Worm (Caenorhabditis elegans) whole organism, young adult: ENCODE results near the gene acdh-10.

Source experiments
- B0261.1 ChIP-seq: sonication (generic microtip); optimal IDR thresholded peaks from 2 replicates; lab custom pipeline; 2016; ENCODE audit warnings: mild to moderate bottlenecking, missing genetic modification characterization, moderate library complexity, missing compliant biosample characterization
- C17E4.6 ChIP-seq: fragments of 200-800 bp; sonication (Bioruptor generic); IDR thresholded peaks from 2 replicates; pipeline ENCODE4 v1.3.6; 2022; ENCODE audit warnings: missing genetic modification reagents, missing genetic modification characterization, missing compliant biosample characterization
- F55B11.4 ChIP-seq: sonication (generic microtip); optimal IDR thresholded peaks from 2 replicates; lab custom pipeline; 2016; ENCODE audit warnings: missing compliant biosample characterization, missing genetic modification characterization, borderline replicate concordance; ENCODE audit not compliant: insufficient read depth
- K12H6.12 ChIP-seq: fragments of 200-800 bp; sonication (Bioruptor generic); optimal IDR thresholded peaks from 2 replicates; lab custom pipeline; 2018; ENCODE audit warnings: mild to moderate bottlenecking, missing genetic modification characterization, missing compliant biosample characterization
- Y56A3A.18 ChIP-seq: fragments of 200-800 bp; sonication (Bioruptor generic); IDR thresholded peaks from 2 replicates; pipeline ENCODE4 v1.3.6; 2022; ENCODE audit warnings: missing genetic modification reagents, missing genetic modification characterization, missing compliant biosample characterization
- Y79H2A.3 ChIP-seq: fragments of 200-800 bp; sonication (Bioruptor generic); conservative IDR thresholded peaks from 2 replicates; pipeline ENCODE4 v1.3.6; 2022; ENCODE audit warnings: missing genetic modification reagents, missing genetic modification characterization, missing compliant biosample characterization
- Y95B8A.8 ChIP-seq: fragments of 200-800 bp; sonication (Bioruptor generic); IDR thresholded peaks from 2 replicates; pipeline ENCODE4 v1.3.6; 2022; ENCODE audit warnings: missing genetic modification reagents, missing genetic modification characterization, missing compliant biosample characterization
- chd-7 ChIP-seq: sonication (generic microtip); optimal IDR thresholded peaks from 2 replicates; lab custom pipeline; 2016; ENCODE audit warnings: mild to moderate bottlenecking, missing genetic modification characterization, moderate library complexity, missing compliant biosample characterization
- dpff-1 ChIP-seq: sonication (generic microtip); optimal IDR thresholded peaks from 2 replicates; lab custom pipeline; 2017; ENCODE audit warnings: mild to moderate bottlenecking, missing genetic modification characterization, missing compliant biosample characterization
- egl-44 ChIP-seq: fragments of 200-800 bp; sonication (Bioruptor generic); IDR thresholded peaks from 2 replicates; pipeline ENCODE4 v1.3.6; 2022; ENCODE audit warnings: missing genetic modification reagents, missing genetic modification characterization, missing compliant biosample characterization
- him-1 ChIP-seq: sonication (generic microtip); optimal IDR thresholded peaks from 2 replicates; lab custom pipeline; 2016; ENCODE audit warnings: missing genotype, missing genetic modification reagents, missing genetic modification characterization, missing compliant biosample characterization
- hmg-1.2 ChIP-seq: fragments of 200-800 bp; sonication (Bioruptor generic); IDR thresholded peaks from 2 replicates; pipeline ENCODE4 v1.3.6; 2022; ENCODE audit warnings: missing genetic modification reagents, missing genetic modification characterization, missing compliant biosample characterization
- let-607 ChIP-seq, 2 experiments: fragments of 200-800 bp in 1 of 2; sonication (Bioruptor generic) in 1 of 2; sonication (generic microtip) in 1 of 2; optimal IDR thresholded peaks; 2 replicates each; lab custom pipeline; 2016 to 2018; ENCODE audit warnings: mild to moderate bottlenecking in 2 of 2, missing compliant biosample characterization in 2 of 2, missing genetic modification characterization in 2 of 2, moderate library complexity in 2 of 2, missing genotype in 1 of 2
- lin-40 ChIP-seq: sonication (generic microtip); optimal IDR thresholded peaks from 2 replicates; lab custom pipeline; 2016; ENCODE audit warnings: missing genetic modification characterization, mild to moderate bottlenecking, missing compliant biosample characterization, missing genotype, missing genetic modification reagents
- lsl-1 ChIP-seq: fragments of 200-800 bp; sonication (Bioruptor generic); optimal IDR thresholded peaks from 2 replicates; lab custom pipeline; 2018; ENCODE audit warnings: mild to moderate bottlenecking, missing genetic modification characterization, moderate library complexity, missing compliant biosample characterization
- madf-3 ChIP-seq: fragments of 200-800 bp; sonication (Bioruptor generic); IDR thresholded peaks from 2 replicates; pipeline ENCODE4 v1.3.6; 2022; ENCODE audit warnings: missing genetic modification reagents, missing genetic modification characterization, missing compliant biosample characterization
- madf-6 ChIP-seq: fragments of 200-800 bp; sonication (Bioruptor generic); IDR thresholded peaks from 2 replicates; pipeline ENCODE4 v1.3.6; 2022; ENCODE audit warnings: missing genetic modification reagents, missing genetic modification characterization, missing compliant biosample characterization
- mel-28 ChIP-seq: sonication (generic microtip); optimal IDR thresholded peaks from 2 replicates; lab custom pipeline; 2016; ENCODE audit warnings: borderline replicate concordance, mild to moderate bottlenecking, missing genetic modification characterization, missing compliant biosample characterization
- mes-4 ChIP-seq: sonication (generic microtip); optimal IDR thresholded peaks from 2 replicates; lab custom pipeline; 2016; ENCODE audit warnings: missing genotype, missing genetic modification characterization, missing compliant biosample characterization
- mxl-1 ChIP-seq: sonication (generic microtip); optimal IDR thresholded peaks from 2 replicates; lab custom pipeline; 2016; ENCODE audit warnings: missing genetic modification characterization, missing compliant biosample characterization
- nfya-2 ChIP-seq: fragments of 200-800 bp; sonication (Bioruptor generic); IDR thresholded peaks from 2 replicates; pipeline ENCODE4 v1.3.6; 2022; ENCODE audit warnings: missing genetic modification reagents, missing genetic modification characterization, missing compliant biosample characterization
- nfyb-1 ChIP-seq: fragments of 200-800 bp; sonication (Bioruptor generic); IDR thresholded peaks from 2 replicates; pipeline ENCODE4 v1.3.6; 2022; ENCODE audit warnings: missing genetic modification reagents, missing genetic modification characterization, missing compliant biosample characterization
- nhr-120 ChIP-seq: fragments of 200-800 bp; sonication (Bioruptor generic); IDR thresholded peaks from 2 replicates; pipeline ENCODE4 v1.3.6; 2022; ENCODE audit warnings: missing genetic modification characterization, missing compliant biosample characterization
- nhr-80 ChIP-seq: sonication (generic microtip); optimal IDR thresholded peaks from 2 replicates; lab custom pipeline; 2016; ENCODE audit warnings: missing genetic modification characterization, missing compliant biosample characterization
- nhr-90 ChIP-seq: sonication (generic microtip); optimal IDR thresholded peaks from 2 replicates; lab custom pipeline; 2016; ENCODE audit warnings: missing genotype, mild to moderate bottlenecking, missing genetic modification characterization, missing compliant biosample characterization
- pha-4 ChIP-seq: fragments of 150-350 bp; sonication (generic microtip); optimal IDR thresholded peaks from 2 replicates; lab custom pipeline; 2014; ENCODE audit warnings: missing biosample characterization, missing genetic modification reagents, missing genetic modification characterization
- rpc-1 ChIP-seq, 2 experiments: fragments of 150-350 bp in 1 of 2; sonication (generic microtip) in 1 of 2; optimal IDR thresholded peaks; 2 replicates each; lab custom pipeline; 2014 to 2018; ENCODE audit warnings: missing biosample characterization in 1 of 2, missing genetic modification characterization in 1 of 2, missing genetic modification reagents in 1 of 2, missing genotype in 1 of 2
- snpc-1.1 ChIP-seq: sonication (generic microtip); optimal IDR thresholded peaks from 2 replicates; lab custom pipeline; 2017; ENCODE audit warnings: missing genetic modification characterization, mild to moderate bottlenecking, missing compliant biosample characterization, antibody characterized with exemption, moderate library complexity, missing genotype, missing genetic modification reagents; ENCODE audit not compliant: insufficient read depth
- snpc-4 ChIP-seq, 5 experiments: fragments of 150-350 bp in 1 of 5; sonication (generic microtip) in 4 of 5; optimal IDR thresholded peaks; 2 replicates each; lab custom pipeline; 2014 to 2018; ENCODE audit warnings: missing genetic modification characterization in 5 of 5, missing biosample characterization in 3 of 5, antibody characterized with exemption in 2 of 5, mild to moderate bottlenecking in 2 of 5, missing compliant biosample characterization in 2 of 5, missing genotype in 2 of 5, moderate library complexity in 2 of 5, missing genetic modification reagents in 1 of 5
- somi-1 ChIP-seq: fragments of 200-800 bp; sonication (Bioruptor generic); optimal IDR thresholded peaks from 2 replicates; lab custom pipeline; 2018; ENCODE audit warnings: mild to moderate bottlenecking, missing genetic modification characterization, missing compliant biosample characterization
- sptf-2 ChIP-seq: fragments of 200-800 bp; sonication (Bioruptor generic); optimal IDR thresholded peaks from 2 replicates; lab custom pipeline; 2018; ENCODE audit warnings: mild to moderate bottlenecking, missing genetic modification characterization, missing compliant biosample characterization
- tbp1 ChIP-seq: fragments of 200-800 bp; sonication (Bioruptor generic); optimal IDR thresholded peaks from 2 replicates; lab custom pipeline; 2018; ENCODE audit warnings: mild to moderate bottlenecking, missing genetic modification characterization, missing compliant biosample characterization
- zfh-2 ChIP-seq: fragments of 200-800 bp; sonication (Bioruptor generic); conservative IDR thresholded peaks from 2 replicates; pipeline ENCODE4 v1.3.6; 2022; ENCODE audit warnings: missing genetic modification reagents, missing genetic modification characterization, missing compliant biosample characterization
- ztf-25 ChIP-seq: fragments of 200-800 bp; sonication (Bioruptor generic); IDR thresholded peaks from 2 replicates; pipeline ENCODE4 v1.3.6; 2022; ENCODE audit warnings: missing genetic modification reagents, missing genetic modification characterization, missing compliant biosample characterization
- ztf-28 ChIP-seq: fragments of 200-800 bp; sonication (Bioruptor generic); IDR thresholded peaks from 2 replicates; pipeline ENCODE4 v1.3.6; 2022; ENCODE audit warnings: missing genetic modification reagents, missing genetic modification characterization, missing compliant biosample characterization
- ztf-3 ChIP-seq: fragments of 200-800 bp; sonication (Bioruptor generic); optimal IDR thresholded peaks from 2 replicates; lab custom pipeline; 2018; ENCODE audit warnings: mild to moderate bottlenecking, missing genetic modification characterization, missing compliant biosample characterization

Gene acdh-10

ce11 chrX:17214803-17215202 lies at the start of gene acdh-10:
acdh-10 (minus strand) TSS chrX:17214903.
- no peak for TF ChIP-seq ztf-28 (GFP tag; lab: Robert Waterston, UW)
- TF ChIP-seq dpff-1 (tag; lab: Kevin White, UChicago), result no peak
- no peak for TF ChIP-seq Y56A3A.18 (GFP tag; lab: Robert Waterston, UW)
- TF ChIP-seq nhr-90 (tag; lab: Kevin White, UChicago), result no peak
- no peak for TF ChIP-seq Y95B8A.8 (GFP tag; lab: Robert Waterston, UW)
- TF ChIP-seq nhr-120 (GFP tag; lab: Robert Waterston, UW), result no peak
- no peak for TF ChIP-seq F55B11.4 (tag; lab: Kevin White, UChicago)
- TF ChIP-seq madf-6 (GFP tag; lab: Robert Waterston, UW), result no peak
- TF ChIP-seq tbp1, result no peak
- no peak for TF ChIP-seq Y79H2A.3 (GFP tag; lab: Robert Waterston, UW)
- no peak for TF ChIP-seq mel-28
- no peak for TF ChIP-seq K12H6.12 (tag; lab: Kevin White, UChicago)
- no peak for TF ChIP-seq nfya-2 (GFP tag; lab: Robert Waterston, UW)
- TF ChIP-seq ztf-3 (GFP tag; lab: Kevin White, UChicago), result no peak
- no peak for TF ChIP-seq chd-7

DNA sequence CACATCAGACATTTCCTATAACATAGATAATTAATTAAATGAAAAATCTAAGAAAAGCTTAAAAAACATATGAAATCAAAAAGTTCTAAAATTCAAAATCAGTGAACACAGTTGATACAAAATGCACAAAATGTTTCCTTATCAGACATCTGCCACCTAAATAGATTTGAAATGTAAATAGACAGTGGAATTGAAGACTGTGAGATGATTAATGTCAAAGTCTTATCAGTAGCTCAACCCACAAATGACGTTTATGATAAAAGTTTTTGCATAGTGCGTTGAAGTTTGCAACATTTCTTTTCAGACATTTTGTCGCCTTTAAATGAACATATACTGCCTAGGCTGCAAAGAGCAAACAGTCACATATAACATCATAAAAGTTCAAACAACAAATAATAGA lies 42.1 kb upstream of the acdh-10 start, which contains the start of gene Y40C7B.4:
Gene Y40C7B.4, minus strand, starts transcription at position 19 of the 400 bp plus-strand sequence.
- TF ChIP-seq pha-4 (peak; percentile 51), snpc-4 (GFP tag; optimal IDR thresholded peaks at IDR 0.05; lab: Kevin White, UChicago) (no peak), snpc-4 (tag; optimal IDR thresholded peaks at IDR 0.05; lab: Kevin White, UChicago) (no peak), nhr-80 (tag; lab: Kevin White, UChicago) (peak; percentile 56)
- TF ChIP-seq, all 124 proteins: peak for 2

ce11 chrX:17255750-17256149 lies 41.0 kb upstream of the acdh-10 start:
- TF ChIP-seq egl-44 (GFP tag; lab: Robert Waterston, UW) (0 out of 2 replicates have a peak, but pooled peaks have one; percentile 32), B0261.1 (peak; percentile 38), lin-40 (tag; lab: Kevin White, UChicago) (peak; percentile 83), nhr-80 (tag; lab: Kevin White, UChicago) (peak; percentile 62), let-607 (tag; optimal IDR thresholded peaks at IDR 0.05; lab: Kevin White, UChicago) (peak in 1 of 2 experiments; percentile 34), rpc-1 (optimal IDR thresholded peaks at IDR 0.05; lab: Kevin White, UChicago) (peak; percentile 4), rpc-1 (tag; optimal IDR thresholded peaks at IDR 0.05; lab: Kevin White, UChicago) (peak; percentile 35)

DNA sequence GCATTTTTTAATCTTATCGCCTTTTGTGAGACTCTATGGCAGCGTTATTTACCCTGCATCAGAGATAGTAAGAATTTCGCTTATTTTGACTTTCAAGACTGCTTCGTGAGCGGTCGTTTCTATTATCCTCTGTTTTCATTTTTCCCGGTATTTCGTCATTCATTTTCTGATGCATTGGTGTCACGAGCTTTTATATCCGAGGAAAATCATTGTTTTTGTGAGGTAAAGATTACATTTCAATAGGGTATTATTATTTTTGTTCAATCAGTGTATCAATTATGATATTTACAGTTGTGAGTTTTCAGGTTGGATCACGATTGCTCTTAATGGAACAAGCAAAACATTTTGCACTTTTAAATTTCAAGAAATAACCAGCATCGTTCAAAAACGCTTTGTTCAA lies 32.6 kb upstream of the acdh-10 start:
- TF ChIP-seq ztf-25, result no peak
- no peak for TF ChIP-seq let-607 (tag; optimal IDR thresholded peaks at IDR 0.05; lab: Kevin White, UChicago)
- TF ChIP-seq Y56A3A.18 (GFP tag; lab: Robert Waterston, UW), result no peak
- TF ChIP-seq, all 124 proteins: peak for 0

ce11 chrX:17243053-17243452 lies 28.4 kb upstream of the acdh-10 start, which contains the start of gene T25G12.13:
T25G12.13 (plus strand) TSS chrX:17243353.
- no peak for TF ChIP-seq lsl-1
- TF ChIP-seq somi-1, result no peak
- no peak for TF ChIP-seq nfyb-1
- no peak for TF ChIP-seq hmg-1.2 (GFP tag; lab: Robert Waterston, UW)
- no peak for TF ChIP-seq mes-4 (tag; lab: Kevin White, UChicago)
- TF ChIP-seq madf-3 (GFP tag; lab: Robert Waterston, UW), result no peak
- no peak for TF ChIP-seq him-1 (tag; lab: Kevin White, UChicago)
- no peak for TF ChIP-seq C17E4.6 (GFP tag; lab: Robert Waterston, UW)
- no peak for TF ChIP-seq sptf-2 (GFP tag; lab: Kevin White, UChicago)
- no peak for TF ChIP-seq pha-4
- TF ChIP-seq mxl-1, result no peak
- TF ChIP-seq snpc-1.1 (tag; lab: Kevin White, UChicago), result no peak
- TF ChIP-seq zfh-2 (GFP tag; lab: Robert Waterston, UW), result no peak
- TF ChIP-seq, all 124 proteins: peak for 0
